Worm (Caenorhabditis elegans): ENCODE data around the gene abhd-3.2.

The abhd-3.2 gene

ce11 chrX:950482-950881 is 27.3 kb downstream of the abhd-3.2 start, which contains the start of gene arr-1:
Gene arr-1 (plus strand): TSS chrX:950782.
- no peak for TF ChIP-seq lin-14 (GFP tag; optimal IDR thresholded peaks at IDR 0.05)
- no peak for TF ChIP-seq C16A3.4 (tag; optimal IDR thresholded peaks at IDR 0.05)

ce11 chrX:949466-949865 is 28.3 kb downstream of the abhd-3.2 start:
- TF ChIP-seq unc-30 (tag; optimal IDR thresholded peaks at IDR 0.05) (peak; percentile 69), ztf-4 (tag; optimal IDR thresholded peaks at IDR 0.05) (peak; percentile 79), ceh-82 (tag; optimal IDR thresholded peaks at IDR 0.05) (peak; percentile 85 to 96 (median 91)), hpl-2 (GFP tag; optimal IDR thresholded peaks at IDR 0.05) (no peak), nhr-85 (tag) (peak; percentile 96), jun-1 (tag; optimal IDR thresholded peaks at IDR 0.05) (peak; percentile 83), nhr-71 (tag; optimal IDR thresholded peaks at IDR 0.05) (peak; percentile 95), lin-14 (GFP tag; optimal IDR thresholded peaks at IDR 0.05) (peak; percentile 99), lin-35 (GFP tag; optimal IDR thresholded peaks at IDR 0.05) (peak; percentile 78 to 84), fkh-4 (tag; optimal IDR thresholded peaks at IDR 0.05; ENCODE audit: borderline replicate concordance) (peak; percentile 16), unc-62 (GFP tag; optimal IDR thresholded peaks at IDR 0.05) (no peak), C16A3.4 (tag; optimal IDR thresholded peaks at IDR 0.05) (peak; percentile 96), zip-4 (GFP tag; optimal IDR thresholded peaks at IDR 0.05) (peak; percentile 61), ets-5 (GFP tag; IDR thresholded peaks at IDR 0.05) (no peak), unc-130 (tag; optimal IDR thresholded peaks at IDR 0.05) (peak; percentile 77), dpl-1 (GFP tag; optimal IDR thresholded peaks at IDR 0.05) (peak; percentile 61 to 72 (median 62)), ceh-63 (GFP tag; optimal IDR thresholded peaks at IDR 0.05) (peak; percentile 26), fkh-8 (tag; optimal IDR thresholded peaks at IDR 0.05) (peak; percentile 95), snu-23 (GFP tag; optimal IDR thresholded peaks at IDR 0.05) (peak; percentile 97), blmp-1 (tag; optimal IDR thresholded peaks at IDR 0.05) (peak; percentile 74), ceh-90 (tag; optimal IDR thresholded peaks at IDR 0.05) (no peak), lin-13 (GFP tag; optimal IDR thresholded peaks at IDR 0.05) (peak; percentile 84), nhr-77 (tag; optimal IDR thresholded peaks at IDR 0.05) (peak; percentile 86), nhr-47 (tag; optimal IDR thresholded peaks at IDR 0.05) (peak; percentile 95), lin-15B (tag; optimal IDR thresholded peaks at IDR 0.05) (peak; percentile 14), nhr-12 (tag; optimal IDR thresholded peaks at IDR 0.05) (no peak), F16B12.6 (tag; optimal IDR thresholded peaks at IDR 0.05) (peak; percentile 97), nhr-20 (tag; optimal IDR thresholded peaks at IDR 0.05) (peak; percentile 93), unc-98 (GFP tag; IDR thresholded peaks at IDR 0.05) (no peak), elt-3 (tag; optimal IDR thresholded peaks at IDR 0.05) (peak in 3 of 6 experiments; percentile 34 to 70 (median 61)), C34B4.2 (tag; optimal IDR thresholded peaks at IDR 0.05) (no peak), efl-1 (optimal IDR thresholded peaks at IDR 0.05) (peak; percentile 72 to 79), efl-1 (GFP tag; optimal IDR thresholded peaks at IDR 0.05 in 1 of 2) (peak; percentile 57 to 94), lsy-2 (tag; optimal IDR thresholded peaks at IDR 0.05) (peak; percentile 80 to 92), nhr-237 (tag; optimal IDR thresholded peaks at IDR 0.05) (peak; percentile 79), swsn-7 (tag; optimal IDR thresholded peaks at IDR 0.05) (peak; percentile 95), nhr-84 (tag; optimal IDR thresholded peaks at IDR 0.05) (no peak), snpc-4 (tag; optimal IDR thresholded peaks at IDR 0.05) (peak; percentile 67), unc-86 (tag; optimal IDR thresholded peaks at IDR 0.05) (peak; percentile 94), ceh-8 (GFP tag; optimal IDR thresholded peaks at IDR 0.05) (peak; percentile 86), nhr-90 (tag; optimal IDR thresholded peaks at IDR 0.05; ENCODE audit: poor library complexity) (peak; percentile 85), irx-1 (tag; optimal IDR thresholded peaks at IDR 0.05) (peak; percentile 87), elt-2 (tag; optimal IDR thresholded peaks at IDR 0.05) (peak; percentile 25), lir-3 (tag; optimal IDR thresholded peaks at IDR 0.05; ENCODE audit: poor library complexity) (peak; percentile 80), mab-9 (GFP tag; IDR thresholded peaks at IDR 0.05) (peak; percentile 81), vab-15 (tag; optimal IDR thresholded peaks at IDR 0.05) (peak; percentile 31), egl-27 (tag; optimal IDR thresholded peaks at IDR 0.05) (peak; percentile 75 to 76), sptf-1 (tag; optimal IDR thresholded peaks at IDR 0.05) (no peak), ces-1 (GFP tag; optimal IDR thresholded peaks at IDR 0.05) (peak; percentile 54), pax-3 (tag; optimal IDR thresholded peaks at IDR 0.05) (peak; percentile 64)
